Fruit fly (Drosophila melanogaster) whole organism, wandering third instar larva: Measurements from ENCODE around the gene Samuel.

Experiments
- Abd-B ChIP-seq: fragments of >200 bp; optimal IDR thresholded peaks from 2 replicates; lab custom pipeline; 2017; ENCODE audit warnings: missing biosample characterization, missing genetic modification characterization
- CG32264 ChIP-seq: fragments of 200-800 bp; sonication (Bioruptor generic); optimal IDR thresholded peaks from 2 replicates; lab custom pipeline; 2016; ENCODE audit warnings: missing biosample characterization, missing genetic modification characterization
- CG9705 ChIP-seq: fragments of 200-800 bp; sonication (Bioruptor generic); optimal IDR thresholded peaks from 2 replicates; lab custom pipeline; 2018; ENCODE audit warnings: missing biosample characterization, mild to moderate bottlenecking, missing genetic modification characterization
- CrebA ChIP-seq: fragments of 200-800 bp; sonication (Bioruptor generic); optimal IDR thresholded peaks from 2 replicates; lab custom pipeline; 2016; ENCODE audit warnings: missing biosample characterization, mild to moderate bottlenecking, missing genetic modification characterization, borderline replicate concordance
- Dfd ChIP-seq: fragments of >200 bp; optimal IDR thresholded peaks from 2 replicates; lab custom pipeline; 2017; ENCODE audit warnings: missing biosample characterization, missing genetic modification characterization
- Dif ChIP-seq: fragments of 200-275, 200-300 bp; sonication (Bioruptor generic); optimal IDR thresholded peaks from 2 replicates; lab custom pipeline; 2018; ENCODE audit warnings: missing biosample characterization, missing genetic modification characterization; ENCODE audit not compliant: partially characterized antibody
- GATAd ChIP-seq: sonication (Bioruptor generic); optimal IDR thresholded peaks from 2 replicates; lab custom pipeline; 2016; ENCODE audit warnings: missing biosample characterization, missing genetic modification characterization
- HLH106 ChIP-seq: fragments of 200-800 bp; optimal IDR thresholded peaks from 3 replicates; lab custom pipeline; 2019; ENCODE audit warnings: missing biosample characterization, mild to moderate bottlenecking, missing genetic modification characterization, moderate library complexity
- Hnf4 ChIP-seq: fragments of 200-800 bp; sonication (Bioruptor generic); optimal IDR thresholded peaks from 2 replicates; lab custom pipeline; 2016; ENCODE audit warnings: missing biosample characterization, mild to moderate bottlenecking, missing genetic modification characterization
- Hr78 ChIP-seq: fragments of >200 bp; optimal IDR thresholded peaks from 2 replicates; lab custom pipeline; 2017; ENCODE audit warnings: missing biosample characterization, missing genetic modification characterization
- Hr83 ChIP-seq: fragments of 200-300 bp; sonication (Bioruptor generic); optimal IDR thresholded peaks from 2 replicates; lab custom pipeline; 2016; ENCODE audit warnings: missing biosample characterization, mild to moderate bottlenecking, missing genetic modification characterization, moderate library complexity; ENCODE audit not compliant: poor library complexity, severe bottlenecking
- Jra ChIP-seq: sonication (Bioruptor generic); optimal IDR thresholded peaks from 2 replicates; lab custom pipeline; 2016; ENCODE audit warnings: missing biosample characterization, missing genetic modification characterization
- Mio ChIP-seq: sonication (Bioruptor generic); optimal IDR thresholded peaks from 2 replicates; lab custom pipeline; 2016; ENCODE audit warnings: missing biosample characterization, missing genetic modification characterization
- Myc ChIP-seq: fragments of >200 bp; optimal IDR thresholded peaks from 2 replicates; lab custom pipeline; 2017
- N ChIP-seq: fragments of >200 bp; optimal IDR thresholded peaks from 2 replicates; lab custom pipeline; 2018; ENCODE audit warnings: missing biosample characterization, missing external identifiers, missing genetic modification characterization
- OdsH ChIP-seq: fragments of 200-800 bp; sonication (Bioruptor generic); optimal IDR thresholded peaks from 2 replicates; lab custom pipeline; 2016; ENCODE audit warnings: missing biosample characterization, mild to moderate bottlenecking, missing genetic modification characterization
- Rel ChIP-seq, 2 experiments: fragments of 200-800 bp; sonication (Bioruptor generic) in 1 of 2; optimal IDR thresholded peaks; 2 replicates in 1 of 2; 3 replicates in 1 of 2; lab custom pipeline; 2016 to 2019; ENCODE audit warnings: mild to moderate bottlenecking in 2 of 2, missing biosample characterization in 2 of 2, missing genetic modification characterization in 2 of 2, moderate library complexity in 1 of 2
- Sp1 ChIP-seq: fragments of 200-800 bp; sonication (Bioruptor generic); optimal IDR thresholded peaks from 3 replicates; lab custom pipeline; 2019; ENCODE audit warnings: missing biosample characterization, mild to moderate bottlenecking, missing genetic modification characterization, moderate library complexity
- Vsx2 ChIP-seq: fragments of 200-300, 225-300 bp; sonication (Bioruptor generic); optimal IDR thresholded peaks from 2 replicates; lab custom pipeline; 2018; ENCODE audit warnings: missing biosample characterization, missing genetic modification characterization; ENCODE audit not compliant: partially characterized antibody
- br ChIP-seq: fragments of 200-800 bp; sonication (Bioruptor generic); optimal IDR thresholded peaks from 2 replicates; lab custom pipeline; 2016; ENCODE audit warnings: missing biosample characterization, missing genetic modification characterization
- brk ChIP-seq: fragments of 200-800 bp; sonication (Bioruptor generic); optimal IDR thresholded peaks from 2 replicates; lab custom pipeline; 2016; ENCODE audit warnings: missing biosample characterization, mild to moderate bottlenecking, missing genetic modification characterization
- dl ChIP-seq, 2 experiments: fragments of 175-275, 200-275 bp in 1 of 2; fragments of 200-275 bp in 1 of 2; sonication (Bioruptor generic); optimal IDR thresholded peaks; lab custom pipeline; 2018; ENCODE audit warnings: mild to moderate bottlenecking in 2 of 2, missing biosample characterization in 2 of 2, missing genetic modification characterization in 2 of 2, moderate library complexity in 2 of 2; ENCODE audit not compliant: partially characterized antibody in 2 of 2, insufficient read depth in 1 of 2
- dmrt93B ChIP-seq: fragments of 200-800 bp; sonication (Bioruptor generic); optimal IDR thresholded peaks from 2 replicates; lab custom pipeline; 2018; ENCODE audit warnings: missing biosample characterization, mild to moderate bottlenecking, missing genetic modification characterization
- dsf ChIP-seq: sonication (Bioruptor generic); optimal IDR thresholded peaks from 2 replicates; lab custom pipeline; 2016; ENCODE audit warnings: missing biosample characterization, missing genetic modification characterization, borderline replicate concordance
- ey ChIP-seq: fragments of 200-800 bp; sonication (Bioruptor generic); optimal IDR thresholded peaks from 2 replicates; lab custom pipeline; 2016; ENCODE audit warnings: missing biosample characterization, missing genetic modification characterization
- foxo ChIP-seq, 2 experiments: fragments of 200-800 bp; sonication (Bioruptor generic); optimal IDR thresholded peaks; 2 replicates in 1 of 2; 3 replicates in 1 of 2; lab custom pipeline; 2016 to 2017; ENCODE audit warnings: missing biosample characterization in 2 of 2, missing genetic modification characterization in 2 of 2
- fru ChIP-seq: fragments of 200-800 bp; sonication (Bioruptor generic); optimal IDR thresholded peaks from 3 replicates; lab custom pipeline; 2016; ENCODE audit warnings: missing biosample characterization, mild to moderate bottlenecking, missing genetic modification characterization
- h ChIP-seq: fragments of 200-800 bp; sonication (Bioruptor generic); optimal IDR thresholded peaks from 3 replicates; lab custom pipeline; 2016; ENCODE audit warnings: missing biosample characterization, mild to moderate bottlenecking, missing genetic modification characterization
- jim ChIP-seq: fragments of 175-275, 200-325 bp; sonication (Bioruptor generic); optimal IDR thresholded peaks from 2 replicates; lab custom pipeline; 2016; ENCODE audit warnings: missing biosample characterization, mild to moderate bottlenecking, missing genetic modification characterization
- lola ChIP-seq: fragments of >200 bp; optimal IDR thresholded peaks from 2 replicates; lab custom pipeline; 2017; ENCODE audit warnings: missing biosample characterization, missing genetic modification characterization
- psq ChIP-seq: fragments of 200-800 bp; sonication (Bioruptor generic); optimal IDR thresholded peaks from 3 replicates; lab custom pipeline; 2017; ENCODE audit warnings: missing biosample characterization, mild to moderate bottlenecking, missing genetic modification characterization, moderate library complexity
- rgr ChIP-seq: fragments of 200-800 bp; sonication (Bioruptor generic); optimal IDR thresholded peaks from 3 replicates; lab custom pipeline; 2016; ENCODE audit warnings: missing biosample characterization, mild to moderate bottlenecking, missing genetic modification characterization
- sage ChIP-seq: fragments of 200-800 bp; sonication (Bioruptor generic); optimal IDR thresholded peaks from 2 replicates; lab custom pipeline; 2016; ENCODE audit warnings: missing biosample characterization, mild to moderate bottlenecking, missing genetic modification characterization
- sv ChIP-seq: fragments of 200-800 bp; sonication (Bioruptor generic); optimal IDR thresholded peaks from 3 replicates; lab custom pipeline; 2016; ENCODE audit warnings: missing biosample characterization, missing genetic modification characterization
- tai ChIP-seq: sonication (Bioruptor generic); optimal IDR thresholded peaks from 2 replicates; lab custom pipeline; 2016; ENCODE audit warnings: missing biosample characterization, missing genetic modification characterization
- usp ChIP-seq: fragments of >200 bp; optimal IDR thresholded peaks from 2 replicates; lab custom pipeline; 2017; ENCODE audit warnings: missing biosample characterization, missing genetic modification characterization
- woc ChIP-seq: sonication (Bioruptor generic); optimal IDR thresholded peaks from 2 replicates; lab custom pipeline; 2016; ENCODE audit warnings: missing biosample characterization, mild to moderate bottlenecking, missing genetic modification characterization

The Samuel gene

dm6 chr2L:11081337-11081736, 14.5 kb upstream of the Samuel start, which contains the start of gene AstC:
AstC (minus strand) TSS chr2L:11081399.
- TF ChIP-seq Vsx2 = no peak
- peak; percentile 98 for TF ChIP-seq Dfd

dm6 chr2L:11075114-11075513, 8.3 kb upstream of the Samuel start, which contains the start of gene CG43725:
CG43725 (plus strand) TSS chr2L:11075513.
- TF ChIP-seq Sp1 = no peak
- TF ChIP-seq Abd-B (GFP tag; lab: Kevin White, UChicago) = no peak
- TF ChIP-seq, all 38 proteins: peak for 0

- no peak for TF ChIP-seq lola
- peak; percentile 34 for TF ChIP-seq ey (GFP tag; lab: Kevin White, UChicago)
- TF ChIP-seq h (GFP tag; lab: Kevin White, UChicago) = peak; percentile 6
- peak; percentile 24 for TF ChIP-seq rgr (GFP tag; lab: Kevin White, UChicago)
- no peak for TF ChIP-seq Myc (lab: Kevin White, UChicago)
- TF ChIP-seq GATAd (GFP tag; lab: Kevin White, UChicago) = no peak
- TF ChIP-seq br (GFP tag; lab: Kevin White, UChicago) = peak; percentile 9
- TF ChIP-seq dl (GFP tag; optimal IDR thresholded peaks at IDR 0.05; lab: Kevin White, UChicago; ENCODE audit: insufficient read depth in 1 of 2, partially characterized antibody in 2 of 2) = no peak
- TF ChIP-seq Sp1 = peak; percentile 42
- TF ChIP-seq foxo (GFP tag; optimal IDR thresholded peaks at IDR 0.05; lab: Kevin White, UChicago) = peak in 1 of 2 experiments; percentile 6
- no peak for TF ChIP-seq dmrt93B (GFP tag; lab: Kevin White, UChicago)
- peak; percentile 32 for TF ChIP-seq OdsH (GFP tag; lab: Kevin White, UChicago)
- no peak for TF ChIP-seq Abd-B (GFP tag; lab: Kevin White, UChicago)
- no peak for TF ChIP-seq Dfd
Observed at dm6 chr2L:11073947-11074346, 7.1 kb upstream of the Samuel start.

- TF ChIP-seq foxo (GFP tag; optimal IDR thresholded peaks at IDR 0.05; lab: Kevin White, UChicago) (no peak), ey (GFP tag; lab: Kevin White, UChicago) (no peak), GATAd (GFP tag; lab: Kevin White, UChicago) (no peak), Hnf4 (GFP tag; lab: Kevin White, UChicago) (no peak), CrebA (GFP tag; lab: Kevin White, UChicago) (no peak), brk (GFP tag; lab: Kevin White, UChicago) (no peak), Rel (GFP tag; optimal IDR thresholded peaks at IDR 0.05; lab: Kevin White, UChicago) (no peak), Rel (tag; optimal IDR thresholded peaks at IDR 0.05; lab: Kevin White, UChicago) (no peak), Sp1 (no peak), CG32264 (GFP tag; lab: Kevin White, UChicago) (no peak), sv (GFP tag; lab: Kevin White, UChicago) (no peak), dmrt93B (GFP tag; lab: Kevin White, UChicago) (no peak), Hr78 (GFP tag; lab: Kevin White, UChicago) (no peak), Jra (GFP tag; lab: Kevin White, UChicago) (no peak), sage (GFP tag; lab: Kevin White, UChicago) (no peak), rgr (GFP tag; lab: Kevin White, UChicago) (no peak)
Observed at dm6 chr2L:11072880-11073279, 6.1 kb upstream of the Samuel start.

- TF ChIP-seq CG9705 (GFP tag; lab: Kevin White, UChicago) (no peak), dl (GFP tag; optimal IDR thresholded peaks at IDR 0.05; lab: Kevin White, UChicago; ENCODE audit: insufficient read depth in 1 of 2, partially characterized antibody in 2 of 2) (no peak), Sp1 (peak; percentile 69), h (GFP tag; lab: Kevin White, UChicago) (peak; percentile 85), OdsH (GFP tag; lab: Kevin White, UChicago) (peak; percentile 70), Jra (GFP tag; lab: Kevin White, UChicago) (no peak), CrebA (GFP tag; lab: Kevin White, UChicago) (peak; percentile 20), Myc (lab: Kevin White, UChicago) (no peak), Abd-B (GFP tag; lab: Kevin White, UChicago) (no peak), usp (GFP tag; lab: Kevin White, UChicago) (no peak), rgr (GFP tag; lab: Kevin White, UChicago) (peak; percentile 73), HLH106 (tag; lab: Kevin White, UChicago) (peak; percentile 65), Dfd (no peak), Dif (GFP tag; lab: Kevin White, UChicago) (no peak), Mio (GFP tag; lab: Kevin White, UChicago) (no peak), dmrt93B (GFP tag; lab: Kevin White, UChicago) (peak; percentile 48), CG32264 (GFP tag; lab: Kevin White, UChicago) (no peak), jim (GFP tag; lab: Kevin White, UChicago) (no peak), br (GFP tag; lab: Kevin White, UChicago) (peak; percentile 80), psq (GFP tag; lab: Kevin White, UChicago) (peak; percentile 74), tai (GFP tag; lab: Kevin White, UChicago) (no peak), N (no peak), ey (GFP tag; lab: Kevin White, UChicago) (peak; percentile 84), sage (GFP tag; lab: Kevin White, UChicago) (peak; percentile 47), Hr78 (GFP tag; lab: Kevin White, UChicago) (no peak), Vsx2 (no peak), dsf (GFP tag; lab: Kevin White, UChicago) (no peak), woc (peak; percentile 88), fru (GFP tag; lab: Kevin White, UChicago) (peak; percentile 79), Hr83 (GFP tag; lab: Kevin White, UChicago) (no peak), brk (GFP tag; lab: Kevin White, UChicago) (no peak), Hnf4 (GFP tag; lab: Kevin White, UChicago) (peak; percentile 64)
Observed at dm6 chr2L:11072250-11072649, 5.5 kb upstream of the Samuel start.
